Worm (Caenorhabditis elegans): Measurements from ENCODE around the gene lep-2.

lep-2 gene

DNA sequence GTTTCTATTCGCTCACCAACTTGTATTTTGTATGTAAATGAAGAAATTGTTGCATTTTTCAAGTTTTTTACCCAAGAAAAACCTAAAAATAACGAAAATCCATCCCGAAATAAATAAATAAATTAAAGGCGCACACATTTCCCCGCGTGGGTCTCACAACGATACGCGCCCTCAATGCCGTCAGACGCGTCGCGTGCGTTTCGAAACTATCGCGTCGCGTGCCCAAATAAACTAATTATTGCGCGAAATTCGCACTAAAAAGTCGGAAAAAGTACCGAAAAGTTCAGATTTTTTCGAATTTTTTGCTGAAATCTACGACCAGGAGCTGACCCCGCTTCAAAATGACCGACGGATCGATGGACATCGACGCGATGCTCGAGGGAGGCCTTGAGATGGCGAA lies 20.4 kb downstream of the lep-2 start, which contains the start of gene rbm-39 (continued):
- TF ChIP-seq Y105C5A.15 (GFP tag; IDR thresholded peaks at IDR 0.05): 0 out of 2 replicates have a peak, but pooled peaks have one; percentile 39
- peak; percentile 17; the same call in 1 of the 2 replicates for TF ChIP-seq pha-4 (GFP tag; IDR thresholded peaks at IDR 0.05)
- TF ChIP-seq pha-4 (tag; optimal IDR thresholded peaks at IDR 0.05): no peak
- TF ChIP-seq ceh-20 (GFP tag; IDR thresholded peaks at IDR 0.05): 0 out of 2 replicates have a peak, but pooled peaks have one; percentile 20
- TF ChIP-seq mdl-1 (tag; optimal IDR thresholded peaks at IDR 0.05): peak in 1 of 2 experiments; percentile 76
- TF ChIP-seq F49E8.2 (tag; optimal IDR thresholded peaks at IDR 0.05; ENCODE audit: borderline replicate concordance): peak; percentile 4
- peak in 1 of 2 experiments; percentile 32 for TF ChIP-seq unc-62 (GFP tag; optimal IDR thresholded peaks at IDR 0.05 in 1 of 2)
- TF ChIP-seq unc-62 (tag; optimal IDR thresholded peaks at IDR 0.05): no peak
- TF ChIP-seq nhr-6 (tag; optimal IDR thresholded peaks at IDR 0.05): peak; percentile 77
- TF ChIP-seq lsy-2 (tag; optimal IDR thresholded peaks at IDR 0.05): peak; percentile 58 to 91
- TF ChIP-seq aha-1 (tag): peak; percentile 62
- TF ChIP-seq hlh-11 (tag; optimal IDR thresholded peaks at IDR 0.05): peak; percentile 77
- peak; percentile 63 for TF ChIP-seq T26A8.4 (GFP tag; IDR thresholded peaks at IDR 0.05)
- peak; percentile 4 for TF ChIP-seq F10B5.3 (tag; optimal IDR thresholded peaks at IDR 0.05)
- TF ChIP-seq ceh-28 (tag; optimal IDR thresholded peaks at IDR 0.05): no peak
- peak; percentile 55 for TF ChIP-seq nhr-11 (tag; optimal IDR thresholded peaks at IDR 0.05)
- TF ChIP-seq nhr-25 (tag; optimal IDR thresholded peaks at IDR 0.05; ENCODE audit: borderline replicate concordance, insufficient read depth): peak; percentile 43
- TF ChIP-seq rbr-2 (tag; optimal IDR thresholded peaks at IDR 0.05): peak; percentile 75
- TF ChIP-seq daf-16 (GFP tag; optimal IDR thresholded peaks at IDR 0.05): peak; percentile 21 to 53
- TF ChIP-seq daf-16 (tag; optimal IDR thresholded peaks at IDR 0.05): peak; percentile 55
- TF ChIP-seq nhr-42 (GFP tag; IDR thresholded peaks at IDR 0.05): no peak
- peak; percentile 57 for TF ChIP-seq F37D6.2 (tag; optimal IDR thresholded peaks at IDR 0.05)
- TF ChIP-seq nhr-102 (tag; optimal IDR thresholded peaks at IDR 0.05): peak; percentile 53
- TF ChIP-seq lin-13 (GFP tag; optimal IDR thresholded peaks at IDR 0.05): peak; percentile 81

DNA sequence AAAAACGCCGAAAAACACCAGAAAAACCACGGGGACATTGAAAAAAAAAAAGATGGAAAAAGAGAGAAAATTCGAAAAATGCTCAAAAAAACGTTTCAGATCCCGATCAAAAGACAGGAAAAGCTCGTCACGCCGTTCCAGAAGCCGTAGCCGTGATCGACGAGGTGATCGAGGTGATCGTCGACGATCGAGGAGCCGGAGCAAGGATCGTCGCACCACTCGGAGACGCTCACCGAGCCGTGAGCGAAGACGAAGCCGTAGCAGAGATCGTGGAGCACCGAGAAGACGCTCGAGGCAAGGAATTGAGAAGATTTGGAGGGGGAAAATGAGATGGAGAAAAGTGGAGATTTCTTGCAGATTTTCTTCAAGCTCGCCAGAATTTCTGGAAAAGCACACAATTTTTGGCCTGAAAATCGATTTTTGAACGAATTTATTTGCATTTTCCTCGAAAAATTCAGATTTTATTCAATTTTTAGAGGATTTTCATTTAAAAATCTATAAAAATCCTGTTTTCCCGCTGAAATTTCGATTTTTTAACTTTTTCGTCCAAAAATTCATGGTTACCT lies 21.2 kb downstream of the lep-2 start:
- no peak for TF ChIP-seq snpc-1.2 (GFP tag; IDR thresholded peaks at IDR 0.05)
- TF ChIP-seq F26F4.8 (GFP tag; conservative IDR thresholded peaks at IDR 0.05): no peak
- TF ChIP-seq mes-2 (tag; optimal IDR thresholded peaks at IDR 0.05; ENCODE audit: poor library complexity, severe bottlenecking): peak; percentile 13
- TF ChIP-seq Y5F2A.4 (GFP tag; optimal IDR thresholded peaks at IDR 0.05): no peak
- peak; percentile 38 for TF ChIP-seq aha-1 (tag)
- peak; percentile 88 for TF ChIP-seq set-16 (GFP tag; IDR thresholded peaks at IDR 0.05)
- TF ChIP-seq ZK546.5 (tag; optimal IDR thresholded peaks at IDR 0.05): no peak

ce11 chrIV:1015430-1015829 lies 23.3 kb downstream of the lep-2 start:
- TF ChIP-seq nhr-48 (tag; optimal IDR thresholded peaks at IDR 0.05) (no peak), R02D3.7 (tag; optimal IDR thresholded peaks at IDR 0.05) (no peak), unc-62 (GFP tag; optimal IDR thresholded peaks at IDR 0.05 in 1 of 2) (peak in 1 of 2 experiments; percentile 94), unc-62 (tag; optimal IDR thresholded peaks at IDR 0.05) (no peak), ztf-11 (tag; optimal IDR thresholded peaks at IDR 0.05) (no peak), daf-16 (GFP tag; optimal IDR thresholded peaks at IDR 0.05) (no peak), daf-16 (tag; optimal IDR thresholded peaks at IDR 0.05) (no peak), fos-1 (tag; optimal IDR thresholded peaks at IDR 0.05) (no peak)

ce11 chrIV:1019801-1020200 lies 27.7 kb downstream of the lep-2 start:
- TF ChIP-seq R02D3.7 (tag; optimal IDR thresholded peaks at IDR 0.05): no peak
- TF ChIP-seq fkh-10 (GFP tag; optimal IDR thresholded peaks at IDR 0.05): no peak
- TF ChIP-seq tag-97 (GFP tag; IDR thresholded peaks at IDR 0.05): no peak
- no peak for TF ChIP-seq mdl-1 (tag; optimal IDR thresholded peaks at IDR 0.05)
- TF ChIP-seq nhr-111 (GFP tag; optimal IDR thresholded peaks at IDR 0.05): no peak
- 0 out of 2 replicates have a peak, but pooled peaks have one; percentile 61 for TF ChIP-seq D1046.2 (GFP tag; IDR thresholded peaks at IDR 0.05)
- TF ChIP-seq zip-11 (GFP tag; IDR thresholded peaks at IDR 0.05): no peak
- no peak for TF ChIP-seq dve-1 (tag; optimal IDR thresholded peaks at IDR 0.05; ENCODE audit: insufficient read depth)
- TF ChIP-seq lin-1 (GFP tag; IDR thresholded peaks at IDR 0.05): no peak
- no peak for TF ChIP-seq dmd-8 (GFP tag; IDR thresholded peaks at IDR 0.05)
- 0 out of 2 replicates have a peak, but pooled peaks have one; percentile 44 for TF ChIP-seq egl-43 (GFP tag; IDR thresholded peaks at IDR 0.05)
- TF ChIP-seq nhr-77 (tag; optimal IDR thresholded peaks at IDR 0.05): no peak
- peak; percentile 19; the same call in 1 of the 2 replicates for TF ChIP-seq set-16 (GFP tag; IDR thresholded peaks at IDR 0.05)
- no peak for TF ChIP-seq lim-7 (GFP tag; IDR thresholded peaks at IDR 0.05)
- TF ChIP-seq lin-38 (GFP tag; IDR thresholded peaks at IDR 0.05): peak; percentile 50
- TF ChIP-seq nhr-11 (tag; optimal IDR thresholded peaks at IDR 0.05): no peak
- TF ChIP-seq daf-12 (tag; optimal IDR thresholded peaks at IDR 0.05): no peak

Data from whole organism, L4 larva.